Fruit fly (Drosophila melanogaster) whole organism, prepupa: ENCODE results near the gene unc-13-4A.
A peak's percentile ranks its signal among the peaks of the same experiment; 100 is the strongest.

Source experiments
- CG10631 ChIP-seq: fragments of 200-800 bp; sonication (Bioruptor generic); optimal IDR thresholded peaks from 2 replicates; lab custom pipeline; 2016; ENCODE audit warnings: missing biosample characterization, missing genetic modification characterization
- CG10669 ChIP-seq: fragments of 200-800 bp; sonication (Bioruptor generic); optimal IDR thresholded peaks from 3 replicates; lab custom pipeline; 2018; ENCODE audit warnings: missing biosample characterization, mild to moderate bottlenecking, missing genetic modification characterization, moderate library complexity
- CG11294 ChIP-seq: fragments of 200-800 bp; sonication (Bioruptor generic); IDR thresholded peaks from 2 replicates; pipeline ENCODE4 v1.3.6; 2022; ENCODE audit warnings: missing biosample characterization, missing genetic modification characterization
- CG11762 ChIP-seq: fragments of 200-800 bp; sonication (Bioruptor generic); optimal IDR thresholded peaks from 3 replicates; lab custom pipeline; 2016; ENCODE audit warnings: missing biosample characterization, missing genetic modification characterization; ENCODE audit not compliant: insufficient read depth
- CG11902 ChIP-seq: fragments of 200-800 bp; sonication (Bioruptor generic); optimal IDR thresholded peaks from 3 replicates; lab custom pipeline; 2016; ENCODE audit warnings: missing biosample characterization, missing genetic modification characterization
- CG15336 ChIP-seq: fragments of 200-800 bp; sonication (Bioruptor generic); IDR thresholded peaks from 2 replicates; pipeline ENCODE4 v1.3.6; 2022; ENCODE audit warnings: missing biosample characterization, missing genetic modification characterization
- CG1621 ChIP-seq: fragments of 200-800 bp; sonication (Bioruptor generic); optimal IDR thresholded peaks from 3 replicates; lab custom pipeline; 2018; ENCODE audit warnings: missing biosample characterization, mild to moderate bottlenecking, missing genetic modification characterization
- CG16779 ChIP-seq: fragments of 200-800 bp; sonication (Bioruptor generic); optimal IDR thresholded peaks from 3 replicates; lab custom pipeline; 2017; ENCODE audit warnings: missing biosample characterization, mild to moderate bottlenecking, missing genetic modification characterization
- CG3032 ChIP-seq: fragments of 200-800 bp; optimal IDR thresholded peaks from 2 replicates; lab custom pipeline; 2019; ENCODE audit warnings: missing biosample characterization, mild to moderate bottlenecking, missing genetic modification characterization, moderate library complexity
- CG31627 ChIP-seq: fragments of 200-800 bp; sonication (Bioruptor generic); optimal IDR thresholded peaks from 3 replicates; lab custom pipeline; 2016; ENCODE audit warnings: missing biosample characterization, missing genetic modification characterization
- CG32006 ChIP-seq: fragments of 200-800 bp; sonication (Bioruptor generic); optimal IDR thresholded peaks from 3 replicates; lab custom pipeline; 2017; ENCODE audit warnings: missing biosample characterization, mild to moderate bottlenecking, missing genetic modification characterization
- CG3919 ChIP-seq: fragments of 200-800 bp; sonication (Bioruptor generic); optimal IDR thresholded peaks from 3 replicates; lab custom pipeline; 2016; ENCODE audit warnings: missing biosample characterization, missing genetic modification characterization
- CG6163 ChIP-seq: fragments of 200-800 bp; sonication (Bioruptor generic); IDR thresholded peaks from 3 replicates; pipeline ENCODE4 v1.3.6; 2022; ENCODE audit warnings: missing biosample characterization, missing genetic modification characterization
- CG6276 ChIP-seq: fragments of 200-800 bp; sonication (Bioruptor generic); optimal IDR thresholded peaks from 2 replicates; lab custom pipeline; 2017; ENCODE audit warnings: missing biosample characterization, mild to moderate bottlenecking, missing genetic modification characterization
- CG6808 ChIP-seq: fragments of 200-800 bp; sonication (Bioruptor generic); optimal IDR thresholded peaks from 3 replicates; lab custom pipeline; 2017; ENCODE audit warnings: missing biosample characterization, missing genetic modification characterization, mild to moderate bottlenecking, moderate library complexity, missing genetic modification reagents
- CG7368 ChIP-seq: fragments of 200-800 bp; sonication (Bioruptor generic); optimal IDR thresholded peaks from 3 replicates; lab custom pipeline; 2016; ENCODE audit warnings: missing biosample characterization, missing genetic modification characterization
- CG8119 ChIP-seq: fragments of 200-800 bp; sonication (Bioruptor generic); IDR thresholded peaks from 3 replicates; pipeline ENCODE4 v1.3.6; 2022; ENCODE audit warnings: missing biosample characterization, missing genetic modification characterization
- CG8319 ChIP-seq: fragments of 200-800 bp; sonication (Bioruptor generic); optimal IDR thresholded peaks from 3 replicates; lab custom pipeline; 2016; ENCODE audit warnings: missing biosample characterization, missing genetic modification characterization
- CG9139 ChIP-seq: fragments of 200-800 bp; sonication (Bioruptor generic); optimal IDR thresholded peaks from 3 replicates; lab custom pipeline; 2017; ENCODE audit warnings: missing biosample characterization, mild to moderate bottlenecking, missing genetic modification characterization
- Eip75B ChIP-seq: fragments of 200-800 bp; sonication (Bioruptor generic); optimal IDR thresholded peaks from 3 replicates; lab custom pipeline; 2016; ENCODE audit warnings: missing biosample characterization, missing genetic modification characterization
- Eip78C ChIP-seq: fragments of 200-800 bp; sonication (Bioruptor generic); peaks from one replicate; lab custom pipeline; 2016; ENCODE audit warnings: missing biosample characterization, missing genetic modification characterization
- Eip93F ChIP-seq: fragments of 200-800 bp; sonication (Bioruptor generic); optimal IDR thresholded peaks from 2 replicates; lab custom pipeline; 2016; ENCODE audit warnings: missing biosample characterization, mild to moderate bottlenecking, missing genetic modification characterization
- Ets21C ChIP-seq: fragments of 200-800 bp; sonication (Bioruptor generic); optimal IDR thresholded peaks from 3 replicates; lab custom pipeline; 2016; ENCODE audit warnings: missing biosample characterization, missing genetic modification characterization
- Ets96B ChIP-seq: fragments of 200-800 bp; optimal IDR thresholded peaks from 2 replicates; lab custom pipeline; 2019; ENCODE audit warnings: missing biosample characterization, mild to moderate bottlenecking, missing genetic modification characterization, moderate library complexity
- Gug ChIP-seq: fragments of 200-800 bp; sonication (Bioruptor generic); IDR thresholded peaks from 2 replicates; pipeline ENCODE4 v1.3.6; 2022; ENCODE audit warnings: missing biosample characterization, missing genetic modification characterization
- Hr38 ChIP-seq: sonication (Bioruptor generic); optimal IDR thresholded peaks from 2 replicates; lab custom pipeline; 2016; ENCODE audit warnings: missing biosample characterization, missing genetic modification characterization
- Hr4 ChIP-seq: fragments of 200-800 bp; sonication (Bioruptor generic); optimal IDR thresholded peaks from 3 replicates; lab custom pipeline; 2016; ENCODE audit warnings: missing biosample characterization, missing genetic modification characterization
- Lpt ChIP-seq: fragments of 200-800 bp; sonication (Bioruptor generic); optimal IDR thresholded peaks from 3 replicates; lab custom pipeline; 2016; ENCODE audit warnings: missing biosample characterization, missing genetic modification characterization
- Met ChIP-seq: fragments of 200-800 bp; sonication (Bioruptor generic); optimal IDR thresholded peaks from 3 replicates; lab custom pipeline; 2016; ENCODE audit warnings: missing biosample characterization, missing genetic modification characterization
- OdsH ChIP-seq: fragments of 200-800 bp; sonication (Bioruptor generic); optimal IDR thresholded peaks from 3 replicates; lab custom pipeline; 2016; ENCODE audit warnings: missing biosample characterization, missing genetic modification characterization
- Smox ChIP-seq: fragments of 200-800 bp; sonication (Bioruptor generic); optimal IDR thresholded peaks from 3 replicates; lab custom pipeline; 2016; ENCODE audit warnings: missing biosample characterization, missing genetic modification characterization
- Sox102F ChIP-seq: fragments of 200-800 bp; sonication (Bioruptor generic); optimal IDR thresholded peaks from 2 replicates; lab custom pipeline; 2016; ENCODE audit warnings: missing biosample characterization, mild to moderate bottlenecking, missing genetic modification characterization
- Sox14 ChIP-seq: fragments of 200-800 bp; sonication (Bioruptor generic); optimal IDR thresholded peaks from 3 replicates; lab custom pipeline; 2016; ENCODE audit warnings: missing biosample characterization, missing genetic modification characterization
- Sox15 ChIP-seq: fragments of 200-800 bp; sonication (Bioruptor generic); optimal IDR thresholded peaks from 3 replicates; lab custom pipeline; 2016; ENCODE audit warnings: missing biosample characterization, missing genetic modification characterization
- acj6 ChIP-seq: fragments of 200-800 bp; sonication (Bioruptor generic); optimal IDR thresholded peaks from 3 replicates; lab custom pipeline; 2016; ENCODE audit warnings: missing biosample characterization, missing genetic modification characterization
- cyc ChIP-seq: fragments of 200-800 bp; sonication (Bioruptor generic); optimal IDR thresholded peaks from 3 replicates; lab custom pipeline; 2016; ENCODE audit warnings: missing biosample characterization, missing genetic modification characterization
- dac ChIP-seq: fragments of 200-800 bp; sonication (Bioruptor generic); optimal IDR thresholded peaks from 2 replicates; lab custom pipeline; 2017; ENCODE audit warnings: missing biosample characterization, mild to moderate bottlenecking, missing genetic modification characterization
- dsx ChIP-seq: fragments of 200-800 bp; optimal IDR thresholded peaks from 3 replicates; lab custom pipeline; 2019; ENCODE audit warnings: missing biosample characterization, mild to moderate bottlenecking, missing genetic modification characterization, moderate library complexity; ENCODE audit not compliant: poor library complexity, severe bottlenecking
- eg ChIP-seq: fragments of 200-800 bp; sonication (Bioruptor generic); IDR thresholded peaks from 3 replicates; pipeline ENCODE4 v1.3.6; 2022; ENCODE audit warnings: missing biosample characterization, missing genetic modification characterization
- esn ChIP-seq: fragments of 200-800 bp; sonication (Bioruptor generic); optimal IDR thresholded peaks from 2 replicates; lab custom pipeline; 2016; ENCODE audit warnings: missing biosample characterization, mild to moderate bottlenecking, missing genetic modification characterization, moderate library complexity
- fd85E ChIP-seq: fragments of 200-800 bp; sonication (Bioruptor generic); optimal IDR thresholded peaks from 3 replicates; lab custom pipeline; 2016; ENCODE audit warnings: missing biosample characterization, missing genetic modification characterization
- fkh ChIP-seq: fragments of 200-800 bp; sonication (Bioruptor generic); optimal IDR thresholded peaks from 3 replicates; lab custom pipeline; 2017; ENCODE audit warnings: missing biosample characterization, mild to moderate bottlenecking, missing genetic modification characterization, moderate library complexity
- lz ChIP-seq: fragments of 200-800 bp; sonication (Bioruptor generic); optimal IDR thresholded peaks from 3 replicates; lab custom pipeline; 2016; ENCODE audit warnings: missing biosample characterization, missing genetic modification characterization
- net ChIP-seq: fragments of 200-800 bp; sonication (Bioruptor generic); optimal IDR thresholded peaks from 3 replicates; lab custom pipeline; 2016; ENCODE audit warnings: missing biosample characterization, missing genetic modification characterization
- pdm3 ChIP-seq: fragments of 200-800 bp; sonication (Bioruptor generic); optimal IDR thresholded peaks from 3 replicates; lab custom pipeline; 2016; ENCODE audit warnings: missing biosample characterization, missing genetic modification characterization
- spab ChIP-seq: fragments of 200-800 bp; sonication (Bioruptor generic); optimal IDR thresholded peaks from 2 replicates; lab custom pipeline; 2017; ENCODE audit warnings: missing biosample characterization, mild to moderate bottlenecking, missing genetic modification characterization, missing genetic modification reagents
- ss ChIP-seq, 2 experiments: fragments of 200-800 bp; sonication (Bioruptor generic); optimal IDR thresholded peaks; 2 replicates in 1 of 2; 3 replicates in 1 of 2; lab custom pipeline; 2017 to 2018; ENCODE audit warnings: mild to moderate bottlenecking in 2 of 2, missing biosample characterization in 2 of 2, missing genetic modification characterization in 2 of 2, moderate library complexity in 1 of 2
- svp ChIP-seq: fragments of 200-800 bp; sonication (Bioruptor generic); peaks from one replicate; lab custom pipeline; 2016; ENCODE audit warnings: missing biosample characterization, missing genetic modification characterization
- topi ChIP-seq: fragments of 200-800 bp; sonication (Bioruptor generic); optimal IDR thresholded peaks from 3 replicates; lab custom pipeline; 2016; ENCODE audit warnings: missing biosample characterization, missing genetic modification characterization
- vri ChIP-seq: fragments of 200-800 bp; sonication (Bioruptor generic); optimal IDR thresholded peaks from 3 replicates; lab custom pipeline; 2016; ENCODE audit warnings: missing biosample characterization, mild to moderate bottlenecking, missing genetic modification characterization

The unc-13-4A gene

dm6 chr3L:7361095-7361522 lies 48.4 kb upstream of the unc-13-4A start (continued):
- no peak for TF ChIP-seq Eip75B (GFP tag; lab: Kevin White, UChicago)
- no peak for TF ChIP-seq Sox102F
- TF ChIP-seq topi (GFP tag; lab: Kevin White, UChicago) = peak; percentile 23

- TF ChIP-seq CG10631 (GFP tag; lab: Kevin White, UChicago) (peak; percentile 38), CG7368 (GFP tag; lab: Kevin White, UChicago) (no peak), fkh (GFP tag; lab: Kevin White, UChicago) (peak; percentile 26), Smox (no peak), CG3919 (GFP tag; lab: Kevin White, UChicago) (peak; percentile 17), esn (GFP tag; lab: Kevin White, UChicago) (peak; percentile 16), vri (peak; percentile 24), dac (no peak), topi (GFP tag; lab: Kevin White, UChicago) (no peak), CG6276 (no peak), Met (GFP tag; lab: Kevin White, UChicago) (no peak), CG32006 (peak; percentile 43), CG11902 (GFP tag; lab: Kevin White, UChicago) (peak; percentile 2), Ets96B (tag; lab: Kevin White, UChicago) (no peak), CG3032 (tag; lab: Kevin White, UChicago) (peak; percentile 38), cyc (GFP tag; lab: Kevin White, UChicago) (no peak), pdm3 (GFP tag; lab: Kevin White, UChicago) (no peak), CG11294 (GFP tag; lab: Robert Waterston, UW) (no peak), eg (GFP tag; lab: Robert Waterston, UW) (peak; percentile 51; the same call in 2 of the 3 replicates), Hr4 (GFP tag; lab: Kevin White, UChicago) (no peak), CG6163 (GFP tag; lab: Robert Waterston, UW) (peak; percentile 56; the same call in 2 of the 3 replicates), CG15336 (GFP tag; lab: Robert Waterston, UW) (peak; percentile 57), fd85E (no peak), dsx (GFP tag; lab: Kevin White, UChicago) (no peak), Lpt (GFP tag; lab: Kevin White, UChicago) (no peak), svp (GFP tag; lab: Kevin White, UChicago) (no peak), Eip75B (GFP tag; lab: Kevin White, UChicago) (no peak), CG16779 (tag; lab: Kevin White, UChicago) (no peak), Hr38 (GFP tag; lab: Kevin White, UChicago) (no peak), ss (GFP tag; optimal IDR thresholded peaks at IDR 0.05; lab: Kevin White, UChicago) (no peak), CG11762 (GFP tag; lab: Kevin White, UChicago) (no peak), net (GFP tag; lab: Kevin White, UChicago) (no peak), lz (GFP tag; lab: Kevin White, UChicago) (no peak), spab (GFP tag; lab: Kevin White, UChicago) (no peak), Eip78C (peak; percentile 34), Eip93F (GFP tag; lab: Kevin White, UChicago) (peak; percentile 55), CG31627 (GFP tag; lab: Kevin White, UChicago) (peak; percentile 34), CG8319 (GFP tag; lab: Kevin White, UChicago) (peak; percentile 96), Sox14 (peak; percentile 20), Sox15 (GFP tag; lab: Kevin White, UChicago) (no peak), CG6808 (peak; percentile 17), OdsH (GFP tag; lab: Kevin White, UChicago) (peak; percentile 50), acj6 (GFP tag; lab: Kevin White, UChicago) (peak; percentile 52), Gug (GFP tag; lab: Robert Waterston, UW) (no peak), CG10669 (GFP tag; lab: Kevin White, UChicago) (no peak), CG8119 (GFP tag; lab: Robert Waterston, UW) (no peak; the same call in 2 of the 3 replicates), Ets21C (GFP tag; lab: Kevin White, UChicago) (no peak), CG9139 (no peak), CG1621 (tag; lab: Kevin White, UChicago) (peak; percentile 49)
These were observed 47.7 kb upstream of the unc-13-4A start, which contains the start of gene Sec63 for dm6 chr3L:7360324-7360852. Gene Sec63 (plus strand): TSS chr3L:7360561.
